Worm (Caenorhabditis elegans) whole organism, early embryonic: ENCODE data around the gene sec-31.

ENCODE experiments used
- B0310.2 ChIP-seq: sonication (generic microtip); optimal IDR thresholded peaks from 2 replicates; lab custom pipeline; 2016; ENCODE audit warnings: mild to moderate bottlenecking, missing genetic modification characterization, missing compliant biosample characterization
- F13C5.2 ChIP-seq: sonication (generic microtip); optimal IDR thresholded peaks from 2 replicates; lab custom pipeline; 2017; ENCODE audit warnings: mild to moderate bottlenecking, missing genetic modification characterization, inconsistent platforms, missing compliant biosample characterization
- aly-1 ChIP-seq: sonication (generic microtip); optimal IDR thresholded peaks from 2 replicates; lab custom pipeline; 2016; ENCODE audit warnings: missing genetic modification characterization, missing compliant biosample characterization
- ama-1 ChIP-seq: fragments of 150-350 bp; optimal IDR thresholded peaks from 2 replicates; lab custom pipeline; 2014
- ceh-13 ChIP-seq: fragments of 200-800 bp; sonication (Bioruptor generic); optimal IDR thresholded peaks from 2 replicates; lab custom pipeline; 2018; ENCODE audit warnings: mild to moderate bottlenecking, missing genetic modification characterization, missing compliant biosample characterization
- flt-1 ChIP-seq: fragments of 200-800 bp; sonication (Bioruptor generic); IDR thresholded peaks from 2 replicates; pipeline ENCODE4 v1.3.6; 2022; ENCODE audit warnings: missing genetic modification characterization, missing compliant biosample characterization
- hnd-1 ChIP-seq: sonication (generic microtip); optimal IDR thresholded peaks from 2 replicates; lab custom pipeline; 2016; ENCODE audit warnings: missing genetic modification characterization, missing compliant biosample characterization
- pes-1 ChIP-seq: fragments of 200-800 bp; sonication (Bioruptor generic); IDR thresholded peaks from 2 replicates; pipeline ENCODE4 v1.3.6; 2022; ENCODE audit warnings: missing genetic modification reagents, missing genetic modification characterization, missing compliant biosample characterization
- sea-1 ChIP-seq: fragments of 200-800 bp; sonication (Bioruptor generic); conservative IDR thresholded peaks from 2 replicates; pipeline ENCODE4 v1.3.6; 2022; ENCODE audit warnings: missing genetic modification characterization, missing compliant biosample characterization
- tbx-11 ChIP-seq: fragments of 200-800 bp; sonication (Bioruptor generic); IDR thresholded peaks from 2 replicates; pipeline ENCODE4 v1.3.6; 2022; ENCODE audit warnings: missing genetic modification characterization, missing compliant biosample characterization
- tbx-37 ChIP-seq: fragments of 200-800 bp; sonication (Bioruptor generic); conservative IDR thresholded peaks from 2 replicates; pipeline ENCODE4 v1.3.6; 2022; ENCODE audit warnings: missing genetic modification reagents, missing genetic modification characterization, missing compliant biosample characterization
- tra-4 ChIP-seq: sonication (generic microtip); optimal IDR thresholded peaks from 2 replicates; lab custom pipeline; 2017; ENCODE audit warnings: missing genetic modification characterization, missing compliant biosample characterization

ce11 chrIV:11337021-11337420 lies 34.6 kb downstream of the sec-31 start, which contains the start of gene F54E12.2:
- TF ChIP-seq pes-1 (GFP tag; lab: Robert Waterston, UW) (no peak), flt-1 (no peak), aly-1 (tag; lab: Kevin White, UChicago) (no peak), tbx-37 (GFP tag; lab: Robert Waterston, UW) (no peak), F13C5.2 (tag; lab: Kevin White, UChicago) (no peak), sea-1 (GFP tag; lab: Robert Waterston, UW) (no peak), tra-4 (tag; lab: Kevin White, UChicago) (no peak), ama-1 (lab: Kevin White, UChicago) (no peak), tbx-11 (GFP tag; lab: Robert Waterston, UW) (no peak), B0310.2 (tag; lab: Kevin White, UChicago) (no peak), hnd-1 (tag; lab: Kevin White, UChicago) (no peak), ceh-13 (no peak)
